Worm (Caenorhabditis elegans): ENCODE results near the gene M01B2.12.

DNA sequence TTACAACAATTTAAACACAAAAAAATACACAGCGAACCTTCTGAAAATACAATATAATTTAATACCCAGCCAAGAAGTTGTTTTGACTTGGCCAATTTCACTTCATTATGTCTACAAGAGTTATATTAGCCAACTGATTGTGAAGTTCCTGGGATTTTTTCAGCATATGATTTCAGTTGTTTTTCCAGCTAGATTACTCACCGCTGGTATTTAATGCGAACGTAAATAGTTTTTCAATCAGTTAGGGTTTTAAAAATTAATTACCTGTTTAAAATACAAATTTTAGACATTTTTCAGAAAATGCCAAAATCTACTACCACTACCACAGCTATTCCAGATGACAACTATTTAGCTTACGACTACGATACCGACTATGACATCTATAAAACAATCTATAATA lies 38.4 kb downstream of the M01B2.12 start, which contains the start of gene srw-14:
- TF ChIP-seq F13H6.1 (tag; optimal IDR thresholded peaks at IDR 0.05) (no peak), unc-62 (GFP tag; optimal IDR thresholded peaks at IDR 0.05) (no peak), mbf-1 (tag; optimal IDR thresholded peaks at IDR 0.05) (no peak), ztf-11 (tag; optimal IDR thresholded peaks at IDR 0.05) (no peak), nhr-11 (tag; optimal IDR thresholded peaks at IDR 0.05) (no peak), sma-3 (GFP tag; optimal IDR thresholded peaks at IDR 0.05) (no peak), ceh-16 (tag; optimal IDR thresholded peaks at IDR 0.05) (no peak), ceh-82 (tag; optimal IDR thresholded peaks at IDR 0.05) (no peak)
